Worm (Caenorhabditis elegans) whole organism, L4 larva: Measurements from ENCODE around the gene arf-6.

ENCODE experiments used
- F26F4.8 ChIP-seq: fragments of 200-800 bp; sonication (Bioruptor generic); conservative IDR thresholded peaks from 2 replicates; pipeline ENCODE4 v1.3.6; 2022; ENCODE audit warnings: missing genetic modification characterization, missing compliant biosample characterization
- R02D3.7 ChIP-seq: fragments of 150-350 bp; sonication (generic microtip); optimal IDR thresholded peaks from 3 replicates; lab custom pipeline; 2014; ENCODE audit warnings: missing biosample characterization, missing genetic modification characterization
- Y48G9A.11 ChIP-seq: fragments of 200-800 bp; sonication (Bioruptor generic); IDR thresholded peaks from 2 replicates; pipeline ENCODE4 v1.3.6; 2022; ENCODE audit warnings: missing genetic modification reagents, missing genetic modification characterization, missing compliant biosample characterization
- Y75B8A.6 ChIP-seq: fragments of 200-800 bp; sonication (Bioruptor generic); IDR thresholded peaks from 2 replicates; pipeline ENCODE4 v1.3.6; 2022; ENCODE audit warnings: missing genetic modification reagents, missing genetic modification characterization, missing compliant biosample characterization
- ZK546.5 ChIP-seq, 2 experiments: sonication (generic microtip); optimal IDR thresholded peaks; 2 replicates each; lab custom pipeline; 2017; ENCODE audit warnings: missing biosample characterization in 2 of 2, missing genetic modification characterization in 2 of 2
- attf-4 ChIP-seq: sonication (generic microtip); optimal IDR thresholded peaks from 3 replicates; lab custom pipeline; 2017; ENCODE audit warnings: missing biosample characterization, missing genetic modification characterization
- ceh-20 ChIP-seq: fragments of 200-800 bp; sonication (Bioruptor generic); IDR thresholded peaks from 2 replicates; pipeline ENCODE4 v1.3.6; 2022; ENCODE audit warnings: missing genetic modification reagents, missing genetic modification characterization, missing compliant biosample characterization
- ceh-82 ChIP-seq: sonication (generic microtip); optimal IDR thresholded peaks from 2 replicates; lab custom pipeline; 2017; ENCODE audit warnings: missing biosample characterization, missing genetic modification characterization
- ces-1 ChIP-seq: fragments of 150-350 bp; sonication (generic microtip); optimal IDR thresholded peaks from 4 replicates; lab custom pipeline; 2014; ENCODE audit warnings: missing biosample characterization, missing genetic modification reagents, missing genetic modification characterization
- cey-2 ChIP-seq: sonication (generic microtip); optimal IDR thresholded peaks from 3 replicates; lab custom pipeline; 2017; ENCODE audit warnings: missing genetic modification characterization, mild to moderate bottlenecking, missing compliant biosample characterization, antibody characterized with exemption, borderline replicate concordance; ENCODE audit not compliant: insufficient read depth
- dmd-8 ChIP-seq: fragments of 200-800 bp; sonication (Bioruptor generic); IDR thresholded peaks from 2 replicates; pipeline ENCODE4 v1.3.6; 2022; ENCODE audit warnings: missing genetic modification characterization, missing compliant biosample characterization
- dpl-1 ChIP-seq: fragments of 150-350 bp; optimal IDR thresholded peaks from 2 replicates; lab custom pipeline; 2014; ENCODE audit warnings: missing biosample characterization, missing genetic modification reagents, missing genetic modification characterization
- dve-1 ChIP-seq: sonication (generic microtip); optimal IDR thresholded peaks from 2 replicates; lab custom pipeline; 2017; ENCODE audit warnings: antibody characterized with exemption, mild to moderate bottlenecking, missing genetic modification characterization, missing compliant biosample characterization; ENCODE audit not compliant: insufficient read depth
- fkh-10 ChIP-seq: fragments of 150-350 bp; optimal IDR thresholded peaks from 2 replicates; lab custom pipeline; 2014; ENCODE audit warnings: missing biosample characterization, missing genetic modification reagents, missing genetic modification characterization
- fos-1 ChIP-seq: fragments of 150-350 bp; optimal IDR thresholded peaks from 2 replicates; lab custom pipeline; 2014; ENCODE audit warnings: missing biosample characterization, missing genetic modification characterization
- hif-1 ChIP-seq, 2 experiments: sonication (generic microtip); optimal IDR thresholded peaks; 2 replicates each; lab custom pipeline; 2016 to 2017; ENCODE audit warnings: missing compliant biosample characterization in 2 of 2, missing genetic modification characterization in 2 of 2, missing genetic modification reagents in 2 of 2, missing genotype in 2 of 2, mild to moderate bottlenecking in 1 of 2
- hlh-11 ChIP-seq: fragments of 200-800 bp; sonication (Bioruptor generic); optimal IDR thresholded peaks from 2 replicates; lab custom pipeline; 2018; ENCODE audit warnings: mild to moderate bottlenecking, missing genetic modification characterization, missing compliant biosample characterization
- hmg-1.1 ChIP-seq: fragments of 200-800 bp; sonication (Bioruptor generic); IDR thresholded peaks from 2 replicates; pipeline ENCODE4 v1.3.6; 2022; ENCODE audit warnings: missing genetic modification reagents, missing genetic modification characterization, missing compliant biosample characterization
- jun-1 ChIP-seq: fragments of 150-350 bp; optimal IDR thresholded peaks from 2 replicates; lab custom pipeline; 2014; ENCODE audit warnings: missing biosample characterization, missing genetic modification reagents, missing genetic modification characterization
- lim-7 ChIP-seq: fragments of 200-800 bp; sonication (Bioruptor generic); IDR thresholded peaks from 2 replicates; pipeline ENCODE4 v1.3.6; 2022; ENCODE audit warnings: missing genetic modification characterization, missing compliant biosample characterization
- lin-13 ChIP-seq: fragments of 150-350 bp; optimal IDR thresholded peaks from 2 replicates; lab custom pipeline; 2014; ENCODE audit warnings: missing biosample characterization, missing genetic modification reagents, missing genetic modification characterization
- lin-29 ChIP-seq: fragments of 200-800 bp; sonication (Bioruptor generic); IDR thresholded peaks from 2 replicates; pipeline ENCODE4 v1.3.6; 2022; ENCODE audit warnings: missing genetic modification reagents, missing genetic modification characterization, missing compliant biosample characterization
- lin-38 ChIP-seq: fragments of 200-800 bp; sonication (Bioruptor generic); IDR thresholded peaks from 2 replicates; pipeline ENCODE4 v1.3.6; 2022; ENCODE audit warnings: missing genetic modification reagents, missing genetic modification characterization, missing compliant biosample characterization
- lin-39 ChIP-seq: fragments of 150-350 bp; optimal IDR thresholded peaks from 2 replicates; lab custom pipeline; 2014; ENCODE audit warnings: missing biosample characterization, missing genetic modification reagents, missing genetic modification characterization
- madf-9 ChIP-seq: fragments of 200-800 bp; sonication (Bioruptor generic); conservative IDR thresholded peaks from 2 replicates; pipeline ENCODE4 v1.3.6; 2022; ENCODE audit warnings: missing genetic modification reagents, missing genetic modification characterization, missing compliant biosample characterization
- mdt-29 ChIP-seq: fragments of 200-800 bp; sonication (Bioruptor generic); IDR thresholded peaks from 2 replicates; pipeline ENCODE4 v1.3.6; 2022; ENCODE audit warnings: missing genetic modification reagents, missing genetic modification characterization, missing compliant biosample characterization
- mxl-2 ChIP-seq: fragments of 200-800 bp; sonication (Bioruptor generic); conservative IDR thresholded peaks from 2 replicates; pipeline ENCODE4 v1.3.6; 2022; ENCODE audit warnings: missing genetic modification reagents, missing genetic modification characterization, missing compliant biosample characterization
- mxl-3 ChIP-seq: fragments of 200-800 bp; sonication (Bioruptor generic); optimal IDR thresholded peaks from 2 replicates; lab custom pipeline; 2018; ENCODE audit warnings: mild to moderate bottlenecking, missing genetic modification characterization, missing compliant biosample characterization
- nhr-102 ChIP-seq: sonication (generic microtip); optimal IDR thresholded peaks from 2 replicates; lab custom pipeline; 2016; ENCODE audit warnings: mild to moderate bottlenecking, missing genetic modification characterization, moderate library complexity, missing compliant biosample characterization
- nhr-111 ChIP-seq: fragments of 200-800 bp; sonication (Bioruptor generic); optimal IDR thresholded peaks from 2 replicates; lab custom pipeline; 2018; ENCODE audit warnings: mild to moderate bottlenecking, missing genetic modification characterization, missing compliant biosample characterization
- nhr-237 ChIP-seq: sonication (generic microtip); optimal IDR thresholded peaks from 2 replicates; lab custom pipeline; 2017; ENCODE audit warnings: missing biosample characterization, missing genetic modification characterization
- nhr-25 ChIP-seq: sonication (generic microtip); optimal IDR thresholded peaks from 2 replicates; lab custom pipeline; 2017; ENCODE audit warnings: missing genetic modification characterization, mild to moderate bottlenecking, missing compliant biosample characterization, antibody characterized with exemption, moderate library complexity, borderline replicate concordance; ENCODE audit not compliant: insufficient read depth
- nhr-28 ChIP-seq: fragments of 150-350 bp; optimal IDR thresholded peaks from 2 replicates; lab custom pipeline; 2014; ENCODE audit warnings: missing biosample characterization, missing genetic modification characterization
- nhr-41 ChIP-seq: fragments of 200-800 bp; sonication (Bioruptor generic); IDR thresholded peaks from 2 replicates; pipeline ENCODE4 v1.3.6; 2022; ENCODE audit warnings: missing genetic modification reagents, missing genetic modification characterization, missing compliant biosample characterization
- nhr-48 ChIP-seq: sonication (generic microtip); optimal IDR thresholded peaks from 2 replicates; lab custom pipeline; 2016; ENCODE audit warnings: mild to moderate bottlenecking, missing genetic modification characterization, missing compliant biosample characterization
- nhr-76 ChIP-seq: fragments of 150-350 bp; optimal IDR thresholded peaks from 2 replicates; lab custom pipeline; 2014; ENCODE audit warnings: missing biosample characterization, missing genetic modification characterization
- pha-4 ChIP-seq, 2 experiments: fragments of 150-350 bp in 1 of 2; fragments of 200-800 bp in 1 of 2; sonication (Bioruptor generic) in 1 of 2; IDR thresholded peaks in 1 of 2; optimal IDR thresholded peaks in 1 of 2; 2 replicates each; pipeline versions ENCODE4 v1.3.6 to Lab custom; 2014 to 2022; ENCODE audit warnings: missing genetic modification characterization in 2 of 2, missing genetic modification reagents in 2 of 2, missing biosample characterization in 1 of 2, missing compliant biosample characterization in 1 of 2
- php-3 ChIP-seq: fragments of 200-800 bp; sonication (Bioruptor generic); IDR thresholded peaks from 2 replicates; pipeline ENCODE4 v1.3.6; 2022; ENCODE audit warnings: missing genetic modification reagents, missing genetic modification characterization, missing compliant biosample characterization
- pqm-1 ChIP-seq: sonication (generic microtip); optimal IDR thresholded peaks from 2 replicates; lab custom pipeline; 2017; ENCODE audit warnings: missing biosample characterization, missing genetic modification characterization
- saeg-2 ChIP-seq: fragments of 200-800 bp; sonication (Bioruptor generic); IDR thresholded peaks from 2 replicates; pipeline ENCODE4 v1.3.6; 2022; ENCODE audit warnings: missing genetic modification reagents, missing genetic modification characterization, missing compliant biosample characterization
- skn-1 ChIP-seq: fragments of 150-350 bp; optimal IDR thresholded peaks from 2 replicates; lab custom pipeline; 2014; ENCODE audit warnings: missing biosample characterization, missing genetic modification characterization
- snpc-4 ChIP-seq: fragments of 150-350 bp; optimal IDR thresholded peaks from 2 replicates; lab custom pipeline; 2014; ENCODE audit warnings: missing biosample characterization, missing genetic modification characterization
- spr-1 ChIP-seq: sonication (generic microtip); optimal IDR thresholded peaks from 2 replicates; lab custom pipeline; 2016; ENCODE audit warnings: mild to moderate bottlenecking, missing genetic modification characterization, missing compliant biosample characterization
- tra-1 ChIP-seq: fragments of 200-800 bp; sonication (Bioruptor generic); IDR thresholded peaks from 2 replicates; pipeline ENCODE4 v1.3.6; 2022; ENCODE audit warnings: missing genetic modification reagents, missing genetic modification characterization, missing compliant biosample characterization
- unc-62 ChIP-seq, 3 experiments: fragments of 150-350 bp in 1 of 3; sonication (generic microtip); optimal IDR thresholded peaks in 2 of 3; peaks in 1 of 3; 1 replicate in 1 of 3; 2 replicates in 2 of 3; lab custom pipeline; 2014 to 2017; ENCODE audit warnings: missing biosample characterization in 3 of 3, missing genetic modification characterization in 3 of 3, missing genetic modification reagents in 3 of 3, missing genotype in 1 of 3
- zfp-2 ChIP-seq: sonication (generic microtip); optimal IDR thresholded peaks from 2 replicates; lab custom pipeline; 2016; ENCODE audit warnings: mild to moderate bottlenecking, missing genetic modification characterization, missing compliant biosample characterization
- zfp-3 ChIP-seq: fragments of 200-800 bp; sonication (Bioruptor generic); conservative IDR thresholded peaks from 2 replicates; pipeline ENCODE4 v1.3.6; 2022; ENCODE audit warnings: missing genetic modification reagents, missing genetic modification characterization, missing compliant biosample characterization
- zip-2 ChIP-seq: fragments of 150-350 bp; optimal IDR thresholded peaks from 2 replicates; lab custom pipeline; 2014; ENCODE audit warnings: missing biosample characterization, missing genetic modification characterization
- ztf-11 ChIP-seq: fragments of 150-350 bp; optimal IDR thresholded peaks from 2 replicates; lab custom pipeline; 2014; ENCODE audit warnings: missing biosample characterization, missing genetic modification characterization
- ztf-7 ChIP-seq: fragments of 150-350 bp; optimal IDR thresholded peaks from 2 replicates; lab custom pipeline; 2014; ENCODE audit warnings: missing biosample characterization, missing genetic modification characterization

arf-6 gene

ce11 chrIV:16946746-16947145 is at the start of gene arf-6, which contains the start of gene Y116A8C.9:
Gene arf-6, plus strand, starts transcription at chrIV:16947120.
Gene Y116A8C.9, minus strand, starts transcription at chrIV:16946800.
- TF ChIP-seq lin-13 (GFP tag; lab: Kevin White, UChicago) (peak; percentile 31), dmd-8 (no peak), nhr-41 (GFP tag; lab: Robert Waterston, UW) (no peak), lin-38 (GFP tag; lab: Robert Waterston, UW) (peak; percentile 59), saeg-2 (GFP tag; lab: Robert Waterston, UW) (no peak), nhr-48 (tag; lab: Kevin White, UChicago) (no peak), fos-1 (tag; lab: Kevin White, UChicago) (no peak), php-3 (no peak), hif-1 (tag; optimal IDR thresholded peaks at IDR 0.05; lab: Kevin White, UChicago) (peak in 1 of 2 experiments; percentile 30), Y48G9A.11 (GFP tag; lab: Robert Waterston, UW) (no peak), pqm-1 (tag; lab: Kevin White, UChicago) (no peak), nhr-111 (GFP tag; lab: Kevin White, UChicago) (no peak), hmg-1.1 (GFP tag; lab: Robert Waterston, UW) (peak; percentile 35; the same call in 1 of the 2 replicates), tra-1 (GFP tag; lab: Robert Waterston, UW) (no peak), lim-7 (GFP tag; lab: Robert Waterston, UW) (no peak), ceh-82 (no peak), skn-1 (tag; lab: Kevin White, UChicago) (no peak), F26F4.8 (no peak), ceh-20 (GFP tag; lab: Robert Waterston, UW) (no peak), zip-2 (tag; lab: Kevin White, UChicago) (no peak), nhr-28 (tag; lab: Kevin White, UChicago) (no peak), ztf-11 (tag; lab: Kevin White, UChicago) (no peak), pha-4 (GFP tag; IDR thresholded peaks at IDR 0.05; lab: Robert Waterston, UW) (peak; percentile 39; the same call in 1 of the 2 replicates), pha-4 (tag; optimal IDR thresholded peaks at IDR 0.05; lab: Kevin White, UChicago) (no peak), ZK546.5 (tag; optimal IDR thresholded peaks at IDR 0.05; lab: Kevin White, UChicago) (no peak), fkh-10 (GFP tag; lab: Kevin White, UChicago) (no peak), mxl-3 (no peak), jun-1 (tag; lab: Kevin White, UChicago) (peak; percentile 30), madf-9 (GFP tag; lab: Robert Waterston, UW) (peak; percentile 44; the same call in 1 of the 2 replicates), unc-62 (GFP tag; optimal IDR thresholded peaks at IDR 0.05 in 1 of 2; lab: Kevin White, UChicago) (no peak), unc-62 (tag; optimal IDR thresholded peaks at IDR 0.05; lab: Kevin White, UChicago) (no peak), snpc-4 (no peak), dpl-1 (GFP tag; lab: Kevin White, UChicago) (peak; percentile 49), attf-4 (tag; lab: Kevin White, UChicago) (no peak), nhr-76 (tag; lab: Kevin White, UChicago) (no peak), dve-1 (tag; lab: Kevin White, UChicago) (peak; percentile 72), mxl-2 (GFP tag; lab: Robert Waterston, UW) (no peak), nhr-237 (tag; lab: Kevin White, UChicago) (no peak), Y75B8A.6 (GFP tag; lab: Robert Waterston, UW) (no peak), lin-39 (tag; lab: Kevin White, UChicago) (no peak), cey-2 (no peak), hlh-11 (tag; lab: Kevin White, UChicago) (peak; percentile 32), ces-1 (no peak), mdt-29 (GFP tag; lab: Robert Waterston, UW) (no peak), R02D3.7 (no peak), ztf-7 (no peak), lin-29 (GFP tag; lab: Robert Waterston, UW) (no peak), zfp-2 (tag; lab: Kevin White, UChicago) (no peak), nhr-102 (tag; lab: Kevin White, UChicago) (peak; percentile 33), zfp-3 (no peak), spr-1 (tag; lab: Kevin White, UChicago) (peak; percentile 30), nhr-25 (tag; lab: Kevin White, UChicago) (no peak)
